Fruit fly (Drosophila melanogaster): ENCODE data around the gene Rab27.

Rab27 gene

dm6 chrX:1512753-1513226, 36.0 kb upstream of the Rab27 start, which contains the start of gene CG14795 (continued):
- TF ChIP-seq CG42726 (GFP tag; IDR thresholded peaks at IDR 0.05; ENCODE audit: partially characterized antibody) (peak; percentile 92), CG11504 (tag; optimal IDR thresholded peaks at IDR 0.05) (peak; percentile 37), CG10565 (GFP tag; optimal IDR thresholded peaks at IDR 0.05) (no peak), CG8089 (GFP tag; optimal IDR thresholded peaks at IDR 0.05) (no peak), CG8359 (GFP tag; optimal IDR thresholded peaks at IDR 0.05; ENCODE audit: borderline replicate concordance) (no peak), Doc3 (GFP tag; IDR thresholded peaks at IDR 0.05; ENCODE audit: partially characterized antibody) (peak; percentile 88), bab2 (GFP tag; optimal IDR thresholded peaks at IDR 0.05) (no peak), sug (tag; optimal IDR thresholded peaks at IDR 0.05) (peak; percentile 63), Gug (GFP tag; IDR thresholded peaks at IDR 0.05) (peak; percentile 12; the same call in 1 of the 4 replicates), CG11723 (GFP tag; optimal IDR thresholded peaks at IDR 0.05) (no peak), CG5245 (GFP tag; optimal IDR thresholded peaks at IDR 0.05) (no peak), CG10274 (GFP tag; optimal IDR thresholded peaks at IDR 0.05) (no peak), vvl (GFP tag; IDR thresholded peaks at IDR 0.05) (peak; percentile 85), Ptx1 (GFP tag; IDR thresholded peaks at IDR 0.05) (peak; percentile 26; the same call in 1 of the 2 replicates), zen (tag; optimal IDR thresholded peaks at IDR 0.05) (peak; percentile 78), unpg (GFP tag; optimal IDR thresholded peaks at IDR 0.05) (no peak), CG10431 (GFP tag; optimal IDR thresholded peaks at IDR 0.05) (no peak), ase (GFP tag; IDR thresholded peaks at IDR 0.05) (no peak), jumu (GFP tag; optimal IDR thresholded peaks at IDR 0.05) (peak; percentile 61), CG4282 (GFP tag; optimal IDR thresholded peaks at IDR 0.05) (peak; percentile 46), CG2712 (tag; optimal IDR thresholded peaks at IDR 0.05) (peak; percentile 59), chif (GFP tag; optimal IDR thresholded peaks at IDR 0.05) (peak in 1 of 2 experiments; percentile 2), CG2116 (GFP tag; optimal IDR thresholded peaks at IDR 0.05) (peak; percentile 93), gsb (GFP tag; IDR thresholded peaks at IDR 0.05) (no peak), CG3163 (GFP tag; optimal IDR thresholded peaks at IDR 0.05) (peak; percentile 13), CG12299 (tag; optimal IDR thresholded peaks at IDR 0.05) (peak; percentile 52), CG12659 (GFP tag; optimal IDR thresholded peaks at IDR 0.05) (peak; percentile 81), scrt (GFP tag; optimal IDR thresholded peaks at IDR 0.05) (peak; percentile 20), hbn (GFP tag; IDR thresholded peaks at IDR 0.05; ENCODE audit: partially characterized antibody) (peak; percentile 98), CG17802 (tag; optimal IDR thresholded peaks at IDR 0.05) (peak; percentile 31), en (GFP tag; optimal IDR thresholded peaks at IDR 0.05) (no peak), Hr3 (GFP tag; optimal IDR thresholded peaks at IDR 0.05) (no peak), ssp (GFP tag; IDR thresholded peaks at IDR 0.05) (0 out of 2 replicates have a peak, but pooled peaks have one; percentile 28), oc (tag; optimal IDR thresholded peaks at IDR 0.05) (peak; percentile 6), crc (GFP tag; optimal IDR thresholded peaks at IDR 0.05) (no peak), CG10979 (tag; optimal IDR thresholded peaks at IDR 0.05) (peak; percentile 27), NC2β (GFP tag; optimal IDR thresholded peaks at IDR 0.05) (peak; percentile 67), Ets65A (GFP tag) (peak; percentile 94), run (tag; optimal IDR thresholded peaks at IDR 0.05) (no peak), CG4730 (GFP tag; IDR thresholded peaks at IDR 0.05) (no peak), nom (GFP tag; optimal IDR thresholded peaks at IDR 0.05) (no peak), amos (GFP tag; IDR thresholded peaks at IDR 0.05; ENCODE audit: partially characterized antibody) (peak; percentile 97), MBD-R2 (GFP tag; IDR thresholded peaks at IDR 0.05) (peak; percentile 57), CG9727 (GFP tag; optimal IDR thresholded peaks at IDR 0.05) (peak; percentile 25), CG17829 (tag; optimal IDR thresholded peaks at IDR 0.05) (peak; percentile 88), CG10267 (tag; optimal IDR thresholded peaks at IDR 0.05) (peak; percentile 80), CG14667 (GFP tag; IDR thresholded peaks at IDR 0.05) (no peak), Ravus (GFP tag; IDR thresholded peaks at IDR 0.05) (no peak), ab (GFP tag; optimal IDR thresholded peaks at IDR 0.05) (no peak), HLH4C (GFP tag; IDR thresholded peaks at IDR 0.05; ENCODE audit: partially characterized antibody) (peak; percentile 97)

All from whole organism, embryonic.